Fruit fly (Drosophila melanogaster) whole organism, embryonic: ENCODE data around the gene IRSp53.
A peak's percentile ranks its signal among the peaks of the same experiment; 100 is the strongest.

Experiments
- CG10209 ChIP-seq: fragments of 200-800 bp; sonication (Bioruptor generic); optimal IDR thresholded peaks from 3 replicates; lab custom pipeline; 2017; ENCODE audit warnings: missing biosample characterization, mild to moderate bottlenecking, missing genetic modification characterization, missing genetic modification reagents
- CG10267 ChIP-seq: fragments of 200-800 bp; sonication (Bioruptor generic); optimal IDR thresholded peaks from 2 replicates; lab custom pipeline; 2018; ENCODE audit warnings: missing biosample characterization, mild to moderate bottlenecking, missing genetic modification characterization, moderate library complexity
- CG10274 ChIP-seq: fragments of 200-800 bp; sonication (Bioruptor generic); optimal IDR thresholded peaks from 3 replicates; lab custom pipeline; 2017; ENCODE audit warnings: missing biosample characterization, mild to moderate bottlenecking, missing genetic modification characterization
- CG10979 ChIP-seq: fragments of 200-800 bp; sonication (Bioruptor generic); optimal IDR thresholded peaks from 2 replicates; lab custom pipeline; 2018; ENCODE audit warnings: missing biosample characterization, mild to moderate bottlenecking, missing genetic modification characterization, moderate library complexity
- CG11398 ChIP-seq: fragments of 200-800 bp; sonication (Bioruptor generic); optimal IDR thresholded peaks from 2 replicates; lab custom pipeline; 2016; ENCODE audit warnings: missing biosample characterization, missing genetic modification characterization
- CG11723 ChIP-seq: fragments of 200-800 bp; sonication (Bioruptor generic); optimal IDR thresholded peaks from 2 replicates; lab custom pipeline; 2017; ENCODE audit warnings: missing biosample characterization, mild to moderate bottlenecking, missing genetic modification characterization
- CG12071 ChIP-seq: fragments of 200-800 bp; sonication (Bioruptor generic); optimal IDR thresholded peaks from 3 replicates; lab custom pipeline; 2018; ENCODE audit warnings: missing biosample characterization, mild to moderate bottlenecking, missing genetic modification characterization
- CG1233 ChIP-seq: fragments of 200-800 bp; sonication (Bioruptor generic); optimal IDR thresholded peaks from 4 replicates; lab custom pipeline; 2018; ENCODE audit warnings: missing biosample characterization, mild to moderate bottlenecking, missing genetic modification characterization
- CG2875 ChIP-seq: fragments of 200-800 bp; sonication (Bioruptor generic); optimal IDR thresholded peaks from 2 replicates; lab custom pipeline; 2017; ENCODE audit warnings: missing biosample characterization, mild to moderate bottlenecking, missing genetic modification characterization, missing genetic modification reagents
- CG30403 ChIP-seq: fragments of 200-800 bp; sonication (Bioruptor generic); optimal IDR thresholded peaks from 3 replicates; lab custom pipeline; 2016; ENCODE audit warnings: missing biosample characterization, missing genetic modification characterization
- CG30431 ChIP-seq: fragments of 200-800 bp; sonication (Bioruptor generic); optimal IDR thresholded peaks from 2 replicates; lab custom pipeline; 2017; ENCODE audit warnings: missing biosample characterization, missing genetic modification characterization
- CG34224 ChIP-seq: fragments of 200-800 bp; sonication (Bioruptor generic); IDR thresholded peaks from 3 replicates; pipeline ENCODE4 v1.3.6; 2022; ENCODE audit warnings: missing biosample characterization, missing genetic modification characterization; ENCODE audit not compliant: partially characterized antibody
- CG4404 ChIP-seq: fragments of 200-800 bp; sonication (Bioruptor generic); IDR thresholded peaks from 2 replicates; pipeline ENCODE4 v1.3.6; 2022; ENCODE audit warnings: missing biosample characterization, missing genetic modification characterization
- CG6791 ChIP-seq: fragments of 200-800 bp; sonication (Bioruptor generic); IDR thresholded peaks from 3 replicates; pipeline ENCODE4 v1.3.6; 2022; ENCODE audit warnings: missing biosample characterization, missing genetic modification characterization; ENCODE audit not compliant: partially characterized antibody
- CG8924 ChIP-seq: fragments of 200-800 bp; optimal IDR thresholded peaks from 3 replicates; lab custom pipeline; 2019; ENCODE audit warnings: missing biosample characterization, mild to moderate bottlenecking, missing genetic modification characterization, moderate library complexity
- CG9797 ChIP-seq: fragments of 200-800 bp; sonication (Bioruptor generic); optimal IDR thresholded peaks from 3 replicates; lab custom pipeline; 2018; ENCODE audit warnings: missing biosample characterization, mild to moderate bottlenecking, missing genetic modification characterization
- CTCF ChIP-seq: fragments of 200-800 bp; sonication (Bioruptor generic); optimal IDR thresholded peaks from 2 replicates; lab custom pipeline; 2017; ENCODE audit warnings: missing biosample characterization, mild to moderate bottlenecking, missing genetic modification characterization, moderate library complexity
- Dref ChIP-seq: fragments of 200-800 bp; sonication (Bioruptor generic); IDR thresholded peaks from 2 replicates; pipeline ENCODE4 v1.3.6; 2022; ENCODE audit warnings: missing biosample characterization, missing genetic modification characterization
- E2f1 ChIP-seq: fragments of 200-800 bp; sonication (Bioruptor generic); IDR thresholded peaks from 2 replicates; pipeline ENCODE4 v1.3.6; 2022; ENCODE audit warnings: missing biosample characterization, missing genetic modification characterization
- Fer3 ChIP-seq: fragments of 200-800 bp; sonication (Bioruptor generic); optimal IDR thresholded peaks from 2 replicates; lab custom pipeline; 2018; ENCODE audit warnings: missing biosample characterization, mild to moderate bottlenecking, missing genetic modification characterization, moderate library complexity
- H2.0 ChIP-seq: fragments of 200-800 bp; sonication (Bioruptor generic); IDR thresholded peaks from 2 replicates; pipeline ENCODE4 v1.3.6; 2022; ENCODE audit warnings: missing biosample characterization, missing genetic modification characterization
- HHEX ChIP-seq: fragments of 200-800 bp; sonication (Bioruptor generic); optimal IDR thresholded peaks from 3 replicates; lab custom pipeline; 2017; ENCODE audit warnings: missing biosample characterization, mild to moderate bottlenecking, missing genetic modification characterization, missing genetic modification reagents
- Lhr ChIP-seq: fragments of 200-800 bp; sonication (Bioruptor generic); optimal IDR thresholded peaks from 3 replicates; lab custom pipeline; 2017; ENCODE audit warnings: mild to moderate bottlenecking, missing biosample characterization, missing genetic modification reagents, missing genetic modification characterization
- MBD-R2 ChIP-seq: fragments of 200-800 bp; sonication (Bioruptor generic); IDR thresholded peaks from 2 replicates; pipeline ENCODE4 v1.3.6; 2022; ENCODE audit warnings: missing biosample characterization, missing genetic modification characterization
- Med ChIP-seq: fragments of 200-800 bp; sonication (Bioruptor generic); peaks from one replicate; lab custom pipeline; 2016; ENCODE audit warnings: missing biosample characterization, missing genetic modification characterization, mild to moderate bottlenecking, inconsistent platforms, moderate library complexity
- NC2β ChIP-seq: fragments of 200-800 bp; sonication (Bioruptor generic); optimal IDR thresholded peaks from 2 replicates; lab custom pipeline; 2016; ENCODE audit warnings: missing biosample characterization, missing genetic modification characterization
- Oli ChIP-seq: fragments of 200-800 bp; sonication (Bioruptor generic); optimal IDR thresholded peaks from 2 replicates; lab custom pipeline; 2018; ENCODE audit warnings: missing biosample characterization, mild to moderate bottlenecking, missing genetic modification characterization, moderate library complexity
- PHDP ChIP-seq: fragments of 200-800 bp; sonication (Bioruptor generic); optimal IDR thresholded peaks from 3 replicates; lab custom pipeline; 2018; ENCODE audit warnings: missing biosample characterization, mild to moderate bottlenecking, missing genetic modification characterization, moderate library complexity
- Ptx1 ChIP-seq: fragments of 200-800 bp; sonication (Bioruptor generic); IDR thresholded peaks from 2 replicates; pipeline ENCODE4 v1.3.6; 2022; ENCODE audit warnings: missing biosample characterization, missing genetic modification characterization
- Sox100B ChIP-seq: fragments of 200-800 bp; sonication (Bioruptor generic); optimal IDR thresholded peaks from 3 replicates; lab custom pipeline; 2018; ENCODE audit warnings: missing biosample characterization, mild to moderate bottlenecking, missing genetic modification characterization
- Ssrp ChIP-seq: fragments of 200-800 bp; sonication (Bioruptor generic); optimal IDR thresholded peaks from 2 replicates; lab custom pipeline; 2018; ENCODE audit warnings: missing biosample characterization, mild to moderate bottlenecking, missing genetic modification characterization, moderate library complexity
- ato ChIP-seq: fragments of 200-800 bp; sonication (Bioruptor generic); IDR thresholded peaks from 2 replicates; pipeline ENCODE4 v1.3.6; 2022; ENCODE audit warnings: missing biosample characterization, missing genetic modification characterization; ENCODE audit not compliant: partially characterized antibody
- bsh ChIP-seq, 2 experiments: fragments of 200-800 bp; sonication (Bioruptor generic); optimal IDR thresholded peaks; 2 replicates each; lab custom pipeline; 2017 to 2018; ENCODE audit warnings: mild to moderate bottlenecking in 2 of 2, missing biosample characterization in 2 of 2, missing genetic modification characterization in 2 of 2, moderate library complexity in 1 of 2
- corto ChIP-seq: fragments of 200-800 bp; sonication (Bioruptor generic); optimal IDR thresholded peaks from 2 replicates; lab custom pipeline; 2016; ENCODE audit warnings: missing biosample characterization, mild to moderate bottlenecking, missing genetic modification characterization, moderate library complexity
- dm ChIP-seq: fragments of 200-800 bp; sonication (Bioruptor generic); optimal IDR thresholded peaks from 3 replicates; lab custom pipeline; 2016; ENCODE audit warnings: missing biosample characterization, missing genetic modification characterization
- fd102C ChIP-seq: fragments of 200-800 bp; sonication (Bioruptor generic); optimal IDR thresholded peaks from 2 replicates; lab custom pipeline; 2018; ENCODE audit warnings: missing biosample characterization, mild to moderate bottlenecking, missing genetic modification characterization, moderate library complexity
- gcm ChIP-seq: fragments of 200-800 bp; sonication (Bioruptor generic); optimal IDR thresholded peaks from 2 replicates; lab custom pipeline; 2019; ENCODE audit warnings: missing biosample characterization, mild to moderate bottlenecking, missing genetic modification characterization, moderate library complexity
- gem ChIP-seq: fragments of 200-800 bp; sonication (Bioruptor generic); optimal IDR thresholded peaks from 2 replicates; lab custom pipeline; 2019; ENCODE audit warnings: missing biosample characterization, mild to moderate bottlenecking, missing genetic modification characterization, moderate library complexity
- h ChIP-seq: fragments of >200 bp; optimal IDR thresholded peaks from 2 replicates; lab custom pipeline; 2017
- maf-S ChIP-seq: fragments of 200-800 bp; sonication (Bioruptor generic); optimal IDR thresholded peaks from 2 replicates; lab custom pipeline; 2016; ENCODE audit warnings: missing biosample characterization, missing genetic modification characterization
- nerfin-1 ChIP-seq: fragments of 200-800 bp; sonication (Bioruptor generic); optimal IDR thresholded peaks from 3 replicates; lab custom pipeline; 2019; ENCODE audit warnings: missing biosample characterization, mild to moderate bottlenecking, missing genetic modification characterization, moderate library complexity
- nerfin-2 ChIP-seq: fragments of 200-800 bp; sonication (Bioruptor generic); IDR thresholded peaks from 2 replicates; pipeline ENCODE4 v1.3.6; 2022; ENCODE audit warnings: missing biosample characterization, missing genetic modification characterization; ENCODE audit not compliant: partially characterized antibody
- org-1 ChIP-seq: fragments of 200-800 bp; sonication (Bioruptor generic); optimal IDR thresholded peaks from 2 replicates; lab custom pipeline; 2017; ENCODE audit warnings: missing biosample characterization, missing genetic modification characterization
- salm ChIP-seq: fragments of 200-800 bp; sonication (Bioruptor generic); optimal IDR thresholded peaks from 2 replicates; lab custom pipeline; 2018; ENCODE audit warnings: missing biosample characterization, mild to moderate bottlenecking, missing genetic modification characterization
- scrt ChIP-seq: fragments of 200-800 bp; sonication (Bioruptor generic); optimal IDR thresholded peaks from 2 replicates; lab custom pipeline; 2018; ENCODE audit warnings: missing biosample characterization, mild to moderate bottlenecking, missing genetic modification characterization, moderate library complexity
- sna ChIP-seq: fragments of 200-800 bp; sonication (Bioruptor generic); IDR thresholded peaks from 2 replicates; pipeline ENCODE4 v1.3.6; 2022; ENCODE audit warnings: missing biosample characterization, missing genetic modification characterization; ENCODE audit not compliant: partially characterized antibody
- tin ChIP-seq: fragments of 200-800 bp; sonication (Bioruptor generic); optimal IDR thresholded peaks from 3 replicates; lab custom pipeline; 2016; ENCODE audit warnings: missing biosample characterization, missing genetic modification characterization
- ttk ChIP-seq: fragments of 200-800 bp; sonication (Bioruptor generic); IDR thresholded peaks from 2 replicates; pipeline ENCODE4 v2.1.2; 2022; ENCODE audit warnings: missing biosample characterization, missing genetic modification characterization

Gene IRSp53

DNA sequence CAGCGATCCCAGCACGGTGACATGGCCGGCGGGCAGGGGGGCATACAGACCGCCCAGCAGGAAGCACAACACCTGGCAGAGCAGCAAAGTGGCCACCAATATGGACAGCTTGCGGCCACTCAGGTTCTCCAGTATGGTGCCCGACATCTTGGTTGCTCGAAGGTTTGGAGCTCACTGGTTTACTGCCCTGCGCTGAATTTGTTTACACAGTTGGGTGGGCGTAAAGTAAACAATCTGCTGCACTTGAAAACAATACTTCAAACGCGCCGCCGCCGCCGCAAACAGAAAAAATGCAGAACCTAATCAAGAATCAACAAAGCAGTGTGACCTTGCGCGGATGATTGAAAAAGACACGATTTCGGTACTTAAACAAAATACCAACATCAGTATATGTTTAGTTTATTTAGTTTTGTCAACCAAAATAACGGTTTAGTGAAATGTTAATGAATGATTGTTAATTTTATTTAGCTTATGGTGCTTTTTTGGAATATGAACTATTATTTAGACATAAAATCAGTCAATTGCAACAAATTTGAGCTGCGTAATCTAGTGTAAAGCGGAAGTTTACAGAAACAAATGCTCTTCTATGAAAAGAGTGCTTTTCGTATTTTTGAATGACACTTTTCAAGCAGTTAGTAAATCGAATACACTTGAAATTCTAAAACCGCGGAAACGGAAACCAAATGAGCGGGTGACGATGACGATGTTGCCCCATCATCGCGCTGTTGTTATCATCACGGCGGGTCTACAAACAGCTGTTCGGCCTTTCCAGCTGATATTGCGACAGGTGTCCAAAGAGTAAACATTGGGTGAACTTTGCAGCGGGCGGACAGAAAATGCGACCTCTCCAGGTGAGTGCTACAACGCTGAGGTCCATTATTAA is 33.7 kb downstream of the IRSp53 start, which contains the start of the genes wls and Adck5 (continued):
- TF ChIP-seq E2f1 (no peak), CG30403 (peak; percentile 37), CG11723 (GFP tag; lab: Kevin White, UChicago) (peak; percentile 45), bsh (GFP tag; optimal IDR thresholded peaks at IDR 0.05; lab: Kevin White, UChicago) (peak in 1 of 2 experiments; percentile 42), HHEX (GFP tag; lab: Kevin White, UChicago) (peak; percentile 58), CG8924 (tag; lab: Kevin White, UChicago) (peak; percentile 17), nerfin-2 (GFP tag; lab: Robert Waterston, UW) (no peak), CG30431 (peak; percentile 20), Dref (GFP tag; lab: Robert Waterston, UW) (no peak), CG34224 (0 out of 3 replicates have a peak, but pooled peaks have one; percentile 23), Lhr (GFP tag; lab: Kevin White, UChicago) (peak; percentile 41), CG10267 (tag; lab: Kevin White, UChicago) (peak; percentile 52), fd102C (GFP tag; lab: Kevin White, UChicago) (no peak), CG4404 (GFP tag; lab: Robert Waterston, UW) (no peak), Ptx1 (GFP tag; lab: Robert Waterston, UW) (no peak), tin (GFP tag; lab: Kevin White, UChicago) (no peak), CG10274 (GFP tag; lab: Kevin White, UChicago) (peak; percentile 32), corto (GFP tag; lab: Kevin White, UChicago) (no peak), Sox100B (GFP tag; lab: Kevin White, UChicago) (no peak), ato (GFP tag; lab: Robert Waterston, UW) (no peak), CG2875 (GFP tag; lab: Kevin White, UChicago) (peak; percentile 25), Oli (tag; lab: Kevin White, UChicago) (no peak), CG10979 (peak; percentile 16), CG11398 (peak; percentile 45), gcm (GFP tag; lab: Kevin White, UChicago) (peak; percentile 26), NC2β (peak; percentile 26), PHDP (tag; lab: Kevin White, UChicago) (peak; percentile 61), Fer3 (tag; lab: Kevin White, UChicago) (peak; percentile 62), CG1233 (peak; percentile 41), CG10209 (peak; percentile 61), maf-S (GFP tag; lab: Kevin White, UChicago) (peak; percentile 11), scrt (GFP tag; lab: Kevin White, UChicago) (peak; percentile 82), sna (GFP tag; lab: Robert Waterston, UW) (peak; percentile 31; the same call in 1 of the 2 replicates), MBD-R2 (GFP tag; lab: Robert Waterston, UW) (peak; percentile 76), Med (peak; percentile 93), org-1 (peak; percentile 25), gem (tag; lab: Kevin White, UChicago) (no peak), H2.0 (GFP tag; lab: Robert Waterston, UW) (0 out of 2 replicates have a peak, but pooled peaks have one; percentile 16), dm (no peak), ttk (GFP tag; lab: Robert Waterston, UW) (no peak), CTCF (GFP tag; lab: Kevin White, UChicago) (peak; percentile 62), h (lab: Kevin White, UChicago) (no peak), CG6791 (GFP tag; lab: Robert Waterston, UW) (0 out of 3 replicates have a peak, but pooled peaks have one; percentile 20), nerfin-1 (tag; lab: Kevin White, UChicago) (peak; percentile 26), Ssrp (tag; lab: Kevin White, UChicago) (peak; percentile 6), CG12071 (GFP tag; lab: Kevin White, UChicago) (peak; percentile 81), CG9797 (GFP tag; lab: Kevin White, UChicago) (peak; percentile 70), salm (tag; lab: Kevin White, UChicago) (peak; percentile 25)
